Fruit fly (Drosophila melanogaster) S2 (cell line): ENCODE measurements around the gene CG17197.

Experiments used
- CG8478 ChIP-seq: fragments of >200 bp; optimal IDR thresholded peaks from 2 replicates; lab custom pipeline; 2018
- CTCF ChIP-seq, 2 experiments: fragments of >200 bp; optimal IDR thresholded peaks; 2 replicates each; lab custom pipeline; 2018

CG17197 gene

DNA sequence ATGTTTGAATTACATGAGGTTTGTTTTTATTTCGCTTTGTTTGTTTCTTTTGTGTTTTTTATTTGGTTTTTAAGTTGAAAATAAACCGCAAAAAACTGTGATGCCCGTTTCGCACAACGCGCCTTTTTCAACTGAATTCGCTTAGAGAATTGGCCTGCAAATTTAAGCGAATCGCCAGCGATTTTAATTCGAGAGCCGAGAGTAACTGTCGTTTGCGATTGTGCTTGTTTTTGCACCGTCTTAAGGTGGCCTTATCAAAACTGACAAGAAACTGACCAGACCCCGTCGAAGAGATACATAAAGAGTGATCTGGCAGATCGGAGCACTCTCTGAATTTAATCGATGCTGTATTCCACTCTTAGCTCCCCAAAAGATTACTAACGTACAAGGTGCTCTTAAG, 15.0 kb downstream of the CG17197 start:
- TF ChIP-seq CTCF (optimal IDR thresholded peaks at IDR 0.05; lab: Kevin White, UChicago) (no peak), CG8478 (lab: Kevin White, UChicago) (no peak)

DNA sequence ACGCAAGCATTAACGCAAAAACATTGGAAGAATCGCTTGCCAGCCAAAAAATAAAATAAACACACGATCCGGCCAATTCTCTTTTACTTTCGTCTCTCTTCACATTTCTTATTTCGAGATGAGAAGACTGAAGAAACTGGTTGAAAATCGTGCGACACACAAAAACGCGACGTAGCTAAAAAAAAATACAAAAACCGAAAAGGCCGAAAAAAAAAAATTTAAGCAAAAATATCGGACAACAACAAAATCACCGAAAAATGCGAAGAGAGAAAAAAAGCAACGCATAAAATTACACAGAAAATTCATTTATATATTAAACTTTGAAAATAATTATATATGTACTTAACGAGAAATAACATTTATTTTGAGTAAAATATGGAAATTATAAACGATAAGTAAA, 15.7 kb downstream of the CG17197 start:
- TF ChIP-seq CTCF (optimal IDR thresholded peaks at IDR 0.05; lab: Kevin White, UChicago) (no peak), CG8478 (lab: Kevin White, UChicago) (no peak)

DNA sequence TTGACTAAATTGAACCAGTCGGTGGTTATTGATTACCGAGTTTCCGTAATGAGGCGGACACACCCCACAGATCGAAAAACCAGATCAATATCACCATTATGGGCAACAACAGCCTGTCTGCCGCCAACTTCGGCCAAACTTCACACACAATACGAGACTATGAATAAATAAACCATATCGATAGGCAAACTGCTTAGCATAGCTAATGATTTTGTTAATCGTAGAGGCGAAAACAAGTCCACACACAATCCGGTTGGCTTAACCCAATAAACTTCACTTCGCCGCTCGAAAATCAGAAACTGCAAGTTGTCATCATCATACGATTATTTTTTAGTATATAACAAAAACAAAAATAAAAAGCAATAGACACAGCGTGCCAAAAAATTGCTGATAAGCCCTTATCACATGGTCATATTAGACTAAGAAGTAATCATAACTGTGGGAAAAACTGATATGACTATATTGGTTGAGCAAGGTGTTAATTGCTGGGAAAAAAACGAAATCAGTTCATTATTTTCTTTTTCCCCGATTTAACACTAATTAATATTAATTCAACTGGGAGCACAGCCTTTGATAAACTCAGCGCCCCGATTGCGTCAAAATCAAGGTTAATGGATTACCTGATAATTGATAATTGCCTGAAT, 19.2 kb downstream of the CG17197 start:
- TF ChIP-seq CG8478 (lab: Kevin White, UChicago): no peak

DNA sequence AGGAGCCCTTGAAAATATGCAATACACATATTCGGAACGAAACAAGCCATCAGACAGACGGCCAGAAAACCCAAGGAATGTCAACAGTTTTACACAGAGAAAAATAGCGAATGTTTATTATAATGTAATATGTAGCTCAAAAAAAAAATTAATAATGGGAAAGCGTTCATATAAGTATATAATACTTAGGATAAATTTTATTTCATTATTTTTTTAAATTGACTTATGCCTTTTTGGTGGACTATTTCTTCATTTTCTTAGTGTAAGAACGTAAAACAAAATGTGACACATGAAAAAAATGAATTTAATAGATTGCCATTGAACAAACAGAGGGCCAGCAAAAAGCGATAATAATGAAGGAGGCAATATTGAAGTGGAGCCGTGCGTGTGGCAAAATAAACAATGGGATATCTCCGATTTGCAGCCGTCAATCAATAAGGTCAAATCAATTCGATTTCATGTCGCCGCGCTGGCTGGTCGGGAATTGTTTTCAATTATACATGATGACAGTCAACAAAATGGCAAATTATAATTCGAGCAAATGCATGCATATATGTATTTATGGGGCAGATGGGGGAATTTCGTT, 20.2 kb downstream of the CG17197 start:
- TF ChIP-seq CG8478 (lab: Kevin White, UChicago): no peak
- no peak for TF ChIP-seq CTCF (optimal IDR thresholded peaks at IDR 0.05; lab: Kevin White, UChicago)

DNA sequence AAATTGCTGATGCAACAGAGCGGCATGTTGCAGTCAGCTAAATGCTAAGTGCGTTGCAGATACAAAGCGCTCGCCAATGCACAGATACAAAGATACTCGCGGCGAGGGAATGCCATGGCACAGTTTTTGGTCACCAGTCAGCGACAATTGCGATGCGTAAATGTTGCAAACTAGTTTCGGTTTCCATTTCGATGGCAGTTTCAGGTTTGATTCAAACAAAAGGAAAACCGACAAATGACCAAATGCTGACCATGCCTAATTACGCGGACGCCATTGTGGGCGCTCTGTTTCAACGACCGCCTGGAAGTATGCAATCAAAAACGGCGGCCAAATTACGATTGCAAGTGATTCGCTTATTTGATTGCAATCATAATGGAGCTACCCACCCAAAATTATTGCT, 21.4 kb downstream of the CG17197 start:
- TF ChIP-seq CG8478 (lab: Kevin White, UChicago): no peak
- no peak for TF ChIP-seq CTCF (optimal IDR thresholded peaks at IDR 0.05; lab: Kevin White, UChicago)

DNA sequence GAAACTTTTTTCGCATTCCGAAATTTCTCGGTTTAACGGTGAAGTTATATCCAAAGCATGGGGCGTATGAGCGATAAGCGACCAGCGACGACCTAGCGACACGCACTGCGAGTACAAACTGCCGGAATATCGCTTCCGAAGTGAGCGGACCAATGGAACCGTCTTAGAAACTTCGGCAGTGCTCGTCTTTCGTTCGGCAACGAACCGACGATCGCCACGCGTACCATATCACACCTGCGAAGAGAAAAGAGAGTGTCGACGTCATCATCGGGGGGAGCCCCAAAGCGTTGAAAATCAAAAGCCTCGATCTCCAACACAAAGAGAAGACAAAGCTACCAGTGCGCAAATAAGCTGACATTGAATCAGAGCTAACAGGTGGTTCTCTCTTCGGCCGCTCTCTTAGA, 34.8 kb downstream of the CG17197 start, which contains the start of gene LpR2:
Gene LpR2 (minus strand): TSS at position 118 of the 404 bp plus-strand sequence.
- TF ChIP-seq CTCF (optimal IDR thresholded peaks at IDR 0.05; lab: Kevin White, UChicago) (no peak), CG8478 (lab: Kevin White, UChicago) (no peak)

DNA sequence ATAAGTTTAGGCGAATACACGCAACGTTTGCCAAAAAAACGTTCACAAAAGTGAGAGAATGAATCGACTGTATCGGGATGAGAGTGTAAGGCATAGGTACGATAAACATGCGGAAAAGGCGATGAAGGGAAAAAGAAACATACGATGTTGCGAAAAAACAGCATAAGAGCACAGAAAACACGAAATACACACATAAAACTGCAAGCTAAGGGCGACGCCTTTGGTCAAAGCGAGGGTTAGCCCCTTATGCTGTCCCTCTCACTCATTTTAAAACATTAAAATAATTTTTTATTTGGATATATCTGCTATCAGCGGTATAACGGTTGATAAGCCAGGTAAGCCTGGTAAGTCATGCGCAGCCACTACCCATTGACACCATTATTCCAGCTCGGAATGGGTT, 35.4 kb downstream of the CG17197 start:
- TF ChIP-seq CTCF (optimal IDR thresholded peaks at IDR 0.05; lab: Kevin White, UChicago) (no peak), CG8478 (lab: Kevin White, UChicago) (no peak)

DNA sequence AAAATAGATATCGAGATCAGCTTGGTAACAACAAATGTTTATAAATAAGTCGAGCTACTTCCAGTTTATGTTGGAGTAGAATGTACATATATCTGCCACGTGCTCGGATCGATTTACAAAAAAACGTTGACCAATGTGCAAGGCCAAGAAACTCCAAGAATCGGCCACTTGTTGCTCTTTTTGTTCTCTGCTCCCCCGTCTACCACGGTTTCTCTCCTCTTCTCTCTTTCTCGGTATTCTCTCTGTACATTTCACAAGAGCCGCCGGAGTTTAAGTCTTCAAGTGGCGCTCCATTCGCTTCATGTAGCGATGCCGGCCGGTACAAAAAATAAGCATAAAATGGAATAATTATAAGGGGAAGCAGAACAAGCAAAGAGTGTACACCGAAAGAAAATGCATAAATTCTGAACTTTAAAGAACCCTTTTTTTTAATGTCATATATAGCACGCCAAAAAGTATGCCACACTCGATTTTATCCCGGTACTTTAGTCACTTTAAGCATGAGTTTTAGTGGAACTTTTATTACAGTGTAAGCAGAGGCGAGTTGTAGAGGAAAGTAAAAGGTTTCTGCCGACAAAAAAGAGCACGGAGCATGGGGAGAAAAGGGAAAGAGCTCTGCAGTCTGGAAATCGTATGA, 37.3 kb downstream of the CG17197 start:
- TF ChIP-seq CG8478 (lab: Kevin White, UChicago) (no peak), CTCF (optimal IDR thresholded peaks at IDR 0.05; lab: Kevin White, UChicago) (no peak)

DNA sequence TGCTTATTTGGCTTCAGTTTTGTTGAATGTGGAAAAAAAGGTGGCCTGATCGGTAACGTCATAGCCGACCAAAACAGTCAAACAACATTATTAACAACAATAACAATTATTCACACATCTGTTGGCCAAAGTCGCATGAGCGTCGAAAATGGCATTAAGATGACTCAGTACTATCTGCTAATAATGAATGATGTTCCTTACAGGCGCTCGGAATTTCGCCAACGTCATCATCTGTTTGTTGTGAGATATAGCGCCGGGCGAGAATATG, 39.4 kb downstream of the CG17197 start:
- TF ChIP-seq CG8478 (lab: Kevin White, UChicago): no peak

DNA sequence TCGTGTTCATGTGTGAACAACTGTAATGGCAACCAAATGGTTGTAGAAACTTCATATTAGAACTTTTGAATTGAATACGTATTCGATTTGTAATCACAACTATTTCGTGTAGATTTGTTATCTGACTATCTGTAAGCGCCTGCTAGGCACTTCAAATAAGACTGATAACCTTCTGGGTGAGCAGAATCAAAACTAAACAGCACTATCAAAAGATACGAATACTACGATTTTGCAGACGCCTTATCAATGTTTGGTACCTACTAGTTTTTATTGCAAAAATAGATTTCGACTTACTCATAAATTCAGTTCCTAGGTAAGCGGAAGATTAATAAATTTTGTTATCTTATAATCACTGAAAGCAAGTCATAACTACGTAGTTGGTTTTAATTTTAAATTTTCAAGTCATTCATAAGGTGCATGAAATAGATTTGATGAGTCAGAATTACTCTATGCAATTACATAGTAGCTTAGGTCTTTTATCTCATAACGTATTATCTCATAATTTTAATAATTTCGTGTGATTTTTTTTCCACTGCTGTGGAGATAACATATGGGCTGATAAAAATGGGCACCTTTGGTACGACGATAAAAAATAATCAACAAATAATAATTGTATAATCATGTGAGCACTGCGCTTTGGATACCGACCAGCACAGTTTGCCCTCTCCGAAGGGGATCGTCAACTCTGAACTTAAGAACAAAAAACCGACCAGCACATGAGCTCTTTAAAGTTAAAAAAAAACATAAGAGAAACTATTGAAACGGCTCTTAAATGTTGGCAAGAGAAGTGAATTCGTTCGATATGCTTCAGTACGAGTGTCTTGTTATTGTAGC, 40.0 kb downstream of the CG17197 start:
- TF ChIP-seq CTCF (optimal IDR thresholded peaks at IDR 0.05; lab: Kevin White, UChicago) (no peak), CG8478 (lab: Kevin White, UChicago) (no peak)

DNA sequence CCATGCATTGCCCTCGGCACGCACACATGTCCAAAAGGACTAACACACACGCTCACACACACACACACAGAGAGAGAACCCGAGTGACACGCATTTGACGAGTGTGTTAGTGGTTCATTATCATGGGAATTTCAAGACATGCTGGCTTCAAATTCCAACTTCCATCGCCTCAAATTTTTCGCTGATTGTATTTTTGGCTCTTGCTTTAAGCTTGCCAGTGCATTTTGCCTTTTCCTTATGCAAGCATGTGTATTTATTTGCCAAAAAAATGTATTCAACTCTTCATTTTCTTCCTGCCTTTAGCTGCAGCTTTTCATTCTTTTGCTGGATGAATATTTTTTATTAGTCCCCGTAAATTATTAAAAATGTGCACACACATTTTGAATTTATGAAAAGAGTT, 51.4 kb downstream of the CG17197 start:
- TF ChIP-seq CTCF (optimal IDR thresholded peaks at IDR 0.05; lab: Kevin White, UChicago) (no peak), CG8478 (lab: Kevin White, UChicago) (no peak)
